Fruit fly (Drosophila melanogaster) whole organism, embryonic: ENCODE data around the gene Shmt.

Experiments used
- CG10321 ChIP-seq: fragments of 200-800 bp; sonication (Bioruptor generic); IDR thresholded peaks from 2 replicates; pipeline ENCODE4 v1.3.6; 2022; ENCODE audit warnings: missing biosample characterization, missing genetic modification characterization
- CG10543 ChIP-seq: fragments of 200-800 bp; sonication (Bioruptor generic); optimal IDR thresholded peaks from 3 replicates; lab custom pipeline; 2017; ENCODE audit warnings: missing biosample characterization, mild to moderate bottlenecking, missing genetic modification characterization, moderate library complexity
- CG11247 ChIP-seq: fragments of 200-800 bp; sonication (Bioruptor generic); IDR thresholded peaks from 2 replicates; pipeline ENCODE4 v1.3.6; 2022; ENCODE audit warnings: missing biosample characterization, missing genetic modification characterization
- CG15514 ChIP-seq: fragments of 200-800 bp; sonication (Bioruptor generic); optimal IDR thresholded peaks from 3 replicates; lab custom pipeline; 2017; ENCODE audit warnings: missing biosample characterization, missing genetic modification characterization, mild to moderate bottlenecking, moderate library complexity, missing genetic modification reagents
- CG1603 ChIP-seq: fragments of 200-800 bp; sonication (Bioruptor generic); optimal IDR thresholded peaks from 2 replicates; lab custom pipeline; 2019; ENCODE audit warnings: missing biosample characterization, mild to moderate bottlenecking, missing genetic modification characterization, moderate library complexity
- CG17361 ChIP-seq: fragments of 200-800 bp; sonication (Bioruptor generic); IDR thresholded peaks from 3 replicates; pipeline ENCODE4 v1.3.6; 2022; ENCODE audit warnings: missing biosample characterization, missing genetic modification characterization
- CG2678 ChIP-seq: fragments of 200-800 bp; sonication (Bioruptor generic); optimal IDR thresholded peaks from 3 replicates; lab custom pipeline; 2019; ENCODE audit warnings: missing biosample characterization, mild to moderate bottlenecking, missing genetic modification characterization, moderate library complexity
- CG2712 ChIP-seq: fragments of 200-800 bp; optimal IDR thresholded peaks from 3 replicates; lab custom pipeline; 2019; ENCODE audit warnings: missing biosample characterization, mild to moderate bottlenecking, missing genetic modification characterization, moderate library complexity
- CG31365 ChIP-seq: fragments of 200-800 bp; sonication (Bioruptor generic); optimal IDR thresholded peaks from 2 replicates; lab custom pipeline; 2018; ENCODE audit warnings: missing biosample characterization, mild to moderate bottlenecking, missing genetic modification characterization
- CG32767 ChIP-seq: fragments of 200-800 bp; sonication (Bioruptor generic); IDR thresholded peaks from 2 replicates; pipeline ENCODE4 v1.3.6; 2022; ENCODE audit warnings: missing biosample characterization, missing genetic modification characterization
- CG3407 ChIP-seq: fragments of 200-800 bp; sonication (Bioruptor generic); optimal IDR thresholded peaks from 2 replicates; lab custom pipeline; 2018; ENCODE audit warnings: missing biosample characterization, mild to moderate bottlenecking, missing genetic modification characterization
- CG34224 ChIP-seq: fragments of 200-800 bp; sonication (Bioruptor generic); IDR thresholded peaks from 3 replicates; pipeline ENCODE4 v1.3.6; 2022; ENCODE audit warnings: missing biosample characterization, missing genetic modification characterization; ENCODE audit not compliant: partially characterized antibody
- CG34376 ChIP-seq: fragments of 200-800 bp; sonication (Bioruptor generic); optimal IDR thresholded peaks from 2 replicates; lab custom pipeline; 2018; ENCODE audit warnings: missing biosample characterization, mild to moderate bottlenecking, missing genetic modification characterization
- CG34422 ChIP-seq: fragments of 200-800 bp; sonication (Bioruptor generic); IDR thresholded peaks from 3 replicates; pipeline ENCODE4 v1.3.6; 2022; ENCODE audit warnings: missing biosample characterization, missing genetic modification characterization
- CG42726 ChIP-seq: fragments of 200-800 bp; sonication (Bioruptor generic); IDR thresholded peaks from 2 replicates; pipeline ENCODE4 v1.3.6; 2022; ENCODE audit warnings: missing biosample characterization, missing genetic modification characterization; ENCODE audit not compliant: partially characterized antibody
- CG4282 ChIP-seq: fragments of 200-800 bp; sonication (Bioruptor generic); optimal IDR thresholded peaks from 2 replicates; lab custom pipeline; 2016; ENCODE audit warnings: missing biosample characterization, missing genetic modification characterization
- CG6272 ChIP-seq: fragments of 200-800 bp; sonication (Bioruptor generic); IDR thresholded peaks from 2 replicates; pipeline ENCODE4 v1.3.6; 2022; ENCODE audit warnings: missing biosample characterization, missing genetic modification characterization
- CG8281 ChIP-seq: fragments of 200-800 bp; sonication (Bioruptor generic); optimal IDR thresholded peaks from 2 replicates; lab custom pipeline; 2018; ENCODE audit warnings: missing biosample characterization, mild to moderate bottlenecking, missing genetic modification characterization, moderate library complexity
- CG9727 ChIP-seq: fragments of 200-800 bp; sonication (Bioruptor generic); optimal IDR thresholded peaks from 3 replicates; lab custom pipeline; 2017; ENCODE audit warnings: missing biosample characterization, mild to moderate bottlenecking, missing genetic modification characterization
- CoRest ChIP-seq: fragments of 200-800 bp; sonication (Bioruptor generic); optimal IDR thresholded peaks from 3 replicates; lab custom pipeline; 2018; ENCODE audit warnings: missing biosample characterization, mild to moderate bottlenecking, missing genetic modification characterization, moderate library complexity
- Dek ChIP-seq: fragments of 200-800 bp; sonication (Bioruptor generic); optimal IDR thresholded peaks from 3 replicates; lab custom pipeline; 2019; ENCODE audit warnings: missing biosample characterization, mild to moderate bottlenecking, missing genetic modification characterization, moderate library complexity
- Dll ChIP-seq: fragments of 200-800 bp; sonication (Bioruptor generic); IDR thresholded peaks from 4 replicates; pipeline ENCODE4 v1.3.6; 2022; ENCODE audit warnings: missing biosample characterization, missing genetic modification characterization; ENCODE audit not compliant: partially characterized antibody
- Drgx ChIP-seq: fragments of 200-800 bp; sonication (Bioruptor generic); IDR thresholded peaks from 2 replicates; pipeline ENCODE4 v1.3.6; 2022; ENCODE audit warnings: missing biosample characterization, missing genetic modification characterization
- HLH54F ChIP-seq: fragments of 200-800 bp; sonication (Bioruptor generic); optimal IDR thresholded peaks from 3 replicates; lab custom pipeline; 2016; ENCODE audit warnings: missing biosample characterization, missing genetic modification characterization
- HLHmδ ChIP-seq: fragments of 200-800 bp; sonication (Bioruptor generic); optimal IDR thresholded peaks from 2 replicates; lab custom pipeline; 2018; ENCODE audit warnings: missing biosample characterization, mild to moderate bottlenecking, missing genetic modification characterization, moderate library complexity
- Hmr ChIP-seq: fragments of 200-800 bp; sonication (Bioruptor generic); optimal IDR thresholded peaks from 3 replicates; lab custom pipeline; 2017; ENCODE audit warnings: mild to moderate bottlenecking, missing biosample characterization, missing genetic modification reagents, missing genetic modification characterization
- Hr51 ChIP-seq, 2 experiments: fragments of 200-800 bp; sonication (Bioruptor generic); optimal IDR thresholded peaks; 2 replicates in 1 of 2; 3 replicates in 1 of 2; lab custom pipeline; 2016 to 2018; ENCODE audit warnings: missing biosample characterization in 2 of 2, missing genetic modification characterization in 2 of 2, mild to moderate bottlenecking in 1 of 2, moderate library complexity in 1 of 2
- Lpt ChIP-seq: fragments of >200 bp; optimal IDR thresholded peaks from 2 replicates; lab custom pipeline; 2018; ENCODE audit warnings: missing biosample characterization, missing genetic modification characterization
- Mad ChIP-seq: fragments of 200-800 bp; sonication (Bioruptor generic); optimal IDR thresholded peaks from 2 replicates; lab custom pipeline; 2016; ENCODE audit warnings: missing biosample characterization, missing genetic modification characterization
- Trl ChIP-seq, 3 experiments: fragments of >200 bp in 2 of 3; fragments of 200-800 bp in 1 of 3; sonication (Bioruptor generic) in 1 of 3; optimal IDR thresholded peaks; 2 replicates in 1 of 3; 3 replicates in 2 of 3; lab custom pipeline; 2016 to 2017; ENCODE audit warnings: missing biosample characterization in 1 of 3, missing genetic modification characterization in 1 of 3
- bcd ChIP-seq: fragments of 200-800 bp; sonication (Bioruptor generic); optimal IDR thresholded peaks from 2 replicates; lab custom pipeline; 2017; ENCODE audit warnings: missing biosample characterization, mild to moderate bottlenecking, missing genetic modification characterization
- dpn ChIP-seq, 2 experiments: fragments of 200-800 bp; sonication (Bioruptor generic); optimal IDR thresholded peaks; 3 replicates each; lab custom pipeline; 2016; ENCODE audit warnings: missing biosample characterization in 2 of 2, missing genetic modification characterization in 2 of 2
- emc ChIP-seq: fragments of 200-800 bp; sonication (Bioruptor generic); optimal IDR thresholded peaks from 2 replicates; lab custom pipeline; 2016; ENCODE audit warnings: missing biosample characterization, missing genetic modification characterization
- eve ChIP-seq, 2 experiments: fragments of >200 bp; optimal IDR thresholded peaks; 2 replicates each; lab custom pipeline; 2017; ENCODE audit warnings: missing biosample characterization in 2 of 2, missing genetic modification characterization in 2 of 2
- gcm ChIP-seq: fragments of 200-800 bp; sonication (Bioruptor generic); optimal IDR thresholded peaks from 2 replicates; lab custom pipeline; 2019; ENCODE audit warnings: missing biosample characterization, mild to moderate bottlenecking, missing genetic modification characterization, moderate library complexity
- grau ChIP-seq: fragments of 200-800 bp; optimal IDR thresholded peaks from 3 replicates; lab custom pipeline; 2019; ENCODE audit warnings: missing biosample characterization, mild to moderate bottlenecking, missing genetic modification characterization, moderate library complexity
- gro ChIP-seq: fragments of 200-800 bp; sonication (Bioruptor generic); optimal IDR thresholded peaks from 2 replicates; lab custom pipeline; 2016; ENCODE audit warnings: missing biosample characterization, missing genetic modification characterization
- kni ChIP-seq: fragments of 200-800 bp; sonication (Bioruptor generic); optimal IDR thresholded peaks from 3 replicates; lab custom pipeline; 2017; ENCODE audit warnings: mild to moderate bottlenecking, missing biosample characterization, missing genetic modification reagents, missing genetic modification characterization
- pb ChIP-seq: fragments of 200-800 bp; sonication (Bioruptor generic); optimal IDR thresholded peaks from 3 replicates; lab custom pipeline; 2016; ENCODE audit warnings: missing biosample characterization, missing genetic modification characterization
- pfk ChIP-seq: fragments of 200-800 bp; sonication (Bioruptor generic); optimal IDR thresholded peaks from 2 replicates; lab custom pipeline; 2018; ENCODE audit warnings: missing biosample characterization, mild to moderate bottlenecking, missing genetic modification characterization, moderate library complexity
- pzg ChIP-seq: fragments of 200-800 bp; sonication (Bioruptor generic); optimal IDR thresholded peaks from 3 replicates; lab custom pipeline; 2018; ENCODE audit warnings: missing biosample characterization, mild to moderate bottlenecking, missing genetic modification characterization, moderate library complexity
- ranshi ChIP-seq: fragments of 200-800 bp; sonication (Bioruptor generic); IDR thresholded peaks from 2 replicates; pipeline ENCODE4 v1.3.6; 2022; ENCODE audit warnings: missing biosample characterization, missing genetic modification characterization
- sim ChIP-seq: fragments of 200-800 bp; sonication (Bioruptor generic); IDR thresholded peaks from 2 replicates; pipeline ENCODE4 v1.3.6; 2022; ENCODE audit warnings: missing biosample characterization, missing genetic modification characterization
- tin ChIP-seq: fragments of 200-800 bp; sonication (Bioruptor generic); optimal IDR thresholded peaks from 3 replicates; lab custom pipeline; 2016; ENCODE audit warnings: missing biosample characterization, missing genetic modification characterization
- tll ChIP-seq, 2 experiments: fragments of 200-800 bp in 1 of 2; fragments of >200 bp in 1 of 2; sonication (Bioruptor generic) in 1 of 2; optimal IDR thresholded peaks; 2 replicates each; lab custom pipeline; 2017 to 2019; ENCODE audit warnings: missing biosample characterization in 2 of 2, missing genetic modification characterization in 2 of 2, mild to moderate bottlenecking in 1 of 2, moderate library complexity in 1 of 2
- tx ChIP-seq: fragments of 200-800 bp; sonication (Bioruptor generic); optimal IDR thresholded peaks from 2 replicates; lab custom pipeline; 2016; ENCODE audit warnings: missing biosample characterization, missing genetic modification characterization
- wek ChIP-seq: fragments of 200-800 bp; sonication (Bioruptor generic); optimal IDR thresholded peaks from 3 replicates; lab custom pipeline; 2018; ENCODE audit warnings: missing biosample characterization, mild to moderate bottlenecking, missing genetic modification characterization, moderate library complexity

Shmt gene

dm6 chrX:5901628-5902213, 14.9 kb downstream of the Shmt start (continued):
- TF ChIP-seq pb (GFP tag; lab: Kevin White, UChicago): peak; percentile 31
- peak; percentile 40; the same call in 1 of the 2 replicates for TF ChIP-seq ranshi
- peak; percentile 5 for TF ChIP-seq HLHmδ (GFP tag; lab: Kevin White, UChicago)
- TF ChIP-seq CoRest: no peak
- no peak for TF ChIP-seq CG8281 (tag; lab: Kevin White, UChicago)
- peak; percentile 40 for TF ChIP-seq Mad (GFP tag; lab: Kevin White, UChicago)
- peak; percentile 19 for TF ChIP-seq CG2678
- no peak for TF ChIP-seq Dek (tag; lab: Kevin White, UChicago)
- TF ChIP-seq bcd (GFP tag; lab: Kevin White, UChicago): no peak
- no peak for TF ChIP-seq emc (GFP tag; lab: Kevin White, UChicago)
- no peak for TF ChIP-seq CG17361 (GFP tag; lab: Robert Waterston, UW)
- TF ChIP-seq CG4282 (GFP tag; lab: Kevin White, UChicago): peak; percentile 20
- TF ChIP-seq CG34224 (GFP tag; lab: Robert Waterston, UW): peak; percentile 37; the same call in 1 of the 3 replicates
- TF ChIP-seq Drgx: 0 out of 2 replicates have a peak, but pooled peaks have one; percentile 38
- TF ChIP-seq grau (tag; lab: Kevin White, UChicago): peak; percentile 8
- TF ChIP-seq CG42726: 0 out of 2 replicates have a peak, but pooled peaks have one; percentile 13
- peak; percentile 54 for TF ChIP-seq CG34376
- peak; percentile 36 for TF ChIP-seq CG9727
- TF ChIP-seq sim (GFP tag; lab: Robert Waterston, UW): no peak
- peak; percentile 4 for TF ChIP-seq CG2712
- TF ChIP-seq tll (GFP tag; optimal IDR thresholded peaks at IDR 0.05; lab: Kevin White, UChicago): peak in 1 of 2 experiments; percentile 6
- no peak for TF ChIP-seq Lpt (GFP tag; lab: Kevin White, UChicago)
- TF ChIP-seq kni: peak; percentile 35
- peak; percentile 2 for TF ChIP-seq CG3407
- TF ChIP-seq CG15514 (GFP tag; lab: Kevin White, UChicago): peak; percentile 39
- peak; percentile 7 for TF ChIP-seq pzg (GFP tag; lab: Kevin White, UChicago)
- peak; percentile 71; the same call in 2 of the 3 replicates for TF ChIP-seq CG34422
- TF ChIP-seq eve (GFP tag; optimal IDR thresholded peaks at IDR 0.05; lab: Kevin White, UChicago): no peak
- peak; percentile 60 for TF ChIP-seq CG32767 (GFP tag; lab: Robert Waterston, UW)
- peak; percentile 36 for TF ChIP-seq wek (GFP tag; lab: Kevin White, UChicago)
- TF ChIP-seq CG11247 (GFP tag; lab: Robert Waterston, UW): peak; percentile 38
- peak; percentile 3 to 38 for TF ChIP-seq Hr51 (GFP tag; optimal IDR thresholded peaks at IDR 0.05; lab: Kevin White, UChicago)
- TF ChIP-seq Hmr (GFP tag; lab: Kevin White, UChicago): peak; percentile 63
- TF ChIP-seq tx (GFP tag; lab: Kevin White, UChicago): no peak
- peak in 1 of 2 experiments; percentile 19 for TF ChIP-seq dpn (GFP tag; optimal IDR thresholded peaks at IDR 0.05; lab: Kevin White, UChicago)
- TF ChIP-seq Dll: 0 out of 4 replicates have a peak, but pooled peaks have one; percentile 34
- peak; percentile 65 for TF ChIP-seq Trl (optimal IDR thresholded peaks at IDR 0.05; lab: Kevin White, UChicago)
- TF ChIP-seq Trl (GFP tag; optimal IDR thresholded peaks at IDR 0.05; lab: Kevin White, UChicago): peak; percentile 29
- TF ChIP-seq CG10321: peak; percentile 95
- TF ChIP-seq gcm: peak; percentile 26
- TF ChIP-seq CG31365 (tag; lab: Kevin White, UChicago): no peak
- TF ChIP-seq CG6272 (GFP tag; lab: Robert Waterston, UW): 0 out of 2 replicates have a peak, but pooled peaks have one; percentile 15
- peak; percentile 19 for TF ChIP-seq CG1603
- peak; percentile 51 for TF ChIP-seq pfk (GFP tag; lab: Kevin White, UChicago)
- TF ChIP-seq tin (GFP tag; lab: Kevin White, UChicago): no peak
- TF ChIP-seq HLH54F (GFP tag; lab: Kevin White, UChicago): peak; percentile 7
- peak; percentile 7 for TF ChIP-seq gro
- TF ChIP-seq CG10543 (GFP tag; lab: Kevin White, UChicago): peak; percentile 73
